Worm (Caenorhabditis elegans) whole organism, mixed stage, embryonic: Measurements from ENCODE around the gene C17C3.5.

Experiments used
- ceh-39 ChIP-seq: fragments of 150-350 bp; optimal IDR thresholded peaks from 2 replicates; lab custom pipeline; 2014; ENCODE audit warnings: missing biosample characterization, missing genetic modification characterization
- ces-1 ChIP-seq: fragments of 150-350 bp; optimal IDR thresholded peaks from 2 replicates; lab custom pipeline; 2014; ENCODE audit warnings: missing biosample characterization, missing genetic modification reagents, missing genetic modification characterization
- elt-3 ChIP-seq: fragments of 150-350 bp; optimal IDR thresholded peaks from 2 replicates; lab custom pipeline; 2014; ENCODE audit warnings: missing biosample characterization, missing genetic modification characterization
- flh-1 ChIP-seq: fragments of 200-800 bp; sonication (Bioruptor generic); optimal IDR thresholded peaks from 2 replicates; lab custom pipeline; 2018; ENCODE audit warnings: mild to moderate bottlenecking, missing genetic modification characterization, moderate library complexity, missing compliant biosample characterization
- ham-2 ChIP-seq: fragments of 200-800 bp; sonication (Bioruptor generic); optimal IDR thresholded peaks from 2 replicates; lab custom pipeline; 2018; ENCODE audit warnings: mild to moderate bottlenecking, missing genetic modification characterization, missing compliant biosample characterization
- lin-13 ChIP-seq: fragments of 150-350 bp; optimal IDR thresholded peaks from 2 replicates; lab custom pipeline; 2014; ENCODE audit warnings: missing biosample characterization, missing genetic modification characterization
- nhr-12 ChIP-seq: fragments of 150-350 bp; optimal IDR thresholded peaks from 2 replicates; lab custom pipeline; 2014; ENCODE audit warnings: missing biosample characterization, missing genetic modification characterization
- nhr-28 ChIP-seq: fragments of 150-350 bp; optimal IDR thresholded peaks from 2 replicates; lab custom pipeline; 2014; ENCODE audit warnings: missing biosample characterization, missing genetic modification characterization
- snpc-4 ChIP-seq: fragments of 150-350 bp; optimal IDR thresholded peaks from 2 replicates; lab custom pipeline; 2014; ENCODE audit warnings: missing biosample characterization, missing genetic modification characterization
- sptf-1 ChIP-seq: sonication (generic microtip); optimal IDR thresholded peaks from 2 replicates; lab custom pipeline; 2017; ENCODE audit warnings: mild to moderate bottlenecking, missing genetic modification characterization, moderate library complexity, missing compliant biosample characterization
- unc-39 ChIP-seq: fragments of 150-350 bp; optimal IDR thresholded peaks from 2 replicates; lab custom pipeline; 2014; ENCODE audit warnings: missing biosample characterization, missing genetic modification characterization
- zip-8 ChIP-seq: fragments of 150-350 bp; optimal IDR thresholded peaks from 2 replicates; lab custom pipeline; 2014; ENCODE audit warnings: missing biosample characterization, missing genetic modification characterization

- TF ChIP-seq ceh-39 (tag; lab: Kevin White, UChicago) (no peak), zip-8 (no peak), sptf-1 (tag; lab: Kevin White, UChicago) (no peak), nhr-12 (tag; lab: Kevin White, UChicago) (no peak), elt-3 (tag; lab: Kevin White, UChicago) (no peak), ces-1 (GFP tag; lab: Kevin White, UChicago) (no peak), nhr-28 (tag; lab: Kevin White, UChicago) (no peak), unc-39 (no peak), ham-2 (GFP tag; lab: Kevin White, UChicago) (no peak), flh-1 (no peak), snpc-4 (tag; lab: Kevin White, UChicago) (no peak), lin-13 (tag; lab: Kevin White, UChicago) (no peak)
These were observed 1.9 kb downstream of the C17C3.5 start for ce11 chrII:5553531-5553930.
